Worm (Caenorhabditis elegans): ENCODE measurements around the gene unc-98.
A peak's percentile ranks its signal among the peaks of the same experiment; 100 is the strongest.

Gene unc-98

DNA sequence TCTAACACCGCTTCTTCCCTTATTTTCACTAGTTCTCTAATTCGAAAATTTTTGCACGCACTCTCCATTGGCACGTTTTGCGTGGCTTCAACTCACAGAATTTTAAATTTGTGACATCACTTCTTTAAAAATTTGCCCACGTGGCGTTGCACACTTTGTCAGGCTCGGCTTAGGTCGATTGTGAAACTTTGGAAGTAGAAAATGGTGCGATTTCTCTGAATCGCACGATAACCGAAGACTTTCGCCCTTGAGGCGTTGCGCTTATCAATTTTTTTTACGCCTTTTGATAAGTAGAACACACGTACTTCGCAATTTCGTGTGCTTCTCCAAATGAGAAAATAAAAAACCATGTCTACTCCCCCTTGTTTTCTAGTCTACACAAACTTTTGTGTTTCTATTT is 4.9 kb upstream of the unc-98 start (continued):
- TF ChIP-seq ctbp-1 (GFP tag; IDR thresholded peaks at IDR 0.05): no peak
- TF ChIP-seq ZK546.5 (tag; optimal IDR thresholded peaks at IDR 0.05): no peak
- peak; percentile 75 for TF ChIP-seq hlh-11 (tag; optimal IDR thresholded peaks at IDR 0.05)
- no peak for TF ChIP-seq nhr-102 (tag; optimal IDR thresholded peaks at IDR 0.05)
- TF ChIP-seq madf-5 (GFP tag; IDR thresholded peaks at IDR 0.05): no peak
- peak; percentile 81 for TF ChIP-seq tra-1 (GFP tag; IDR thresholded peaks at IDR 0.05)
- no peak for TF ChIP-seq zip-11 (GFP tag; IDR thresholded peaks at IDR 0.05)
- TF ChIP-seq nhr-10 (tag; optimal IDR thresholded peaks at IDR 0.05): no peak
- no peak for TF ChIP-seq lin-38 (GFP tag; IDR thresholded peaks at IDR 0.05)
- peak; percentile 73 for TF ChIP-seq mdt-29 (GFP tag; IDR thresholded peaks at IDR 0.05)
- TF ChIP-seq lin-39 (tag; optimal IDR thresholded peaks at IDR 0.05): no peak
- no peak for TF ChIP-seq daf-12 (tag; optimal IDR thresholded peaks at IDR 0.05)
- TF ChIP-seq gei-8 (GFP tag; optimal IDR thresholded peaks at IDR 0.05): no peak
- TF ChIP-seq lin-13 (GFP tag; optimal IDR thresholded peaks at IDR 0.05): no peak
- TF ChIP-seq ceh-62 (tag; optimal IDR thresholded peaks at IDR 0.05): no peak
- TF ChIP-seq T26A8.4 (GFP tag; IDR thresholded peaks at IDR 0.05): no peak
- no peak for TF ChIP-seq spr-3 (GFP tag; optimal IDR thresholded peaks at IDR 0.05)
- no peak for TF ChIP-seq lin-29 (GFP tag; IDR thresholded peaks at IDR 0.05)
- no peak for TF ChIP-seq nhr-6 (tag; optimal IDR thresholded peaks at IDR 0.05)
- no peak for TF ChIP-seq ama-1 (optimal IDR thresholded peaks at IDR 0.05)
- 0 out of 2 replicates have a peak, but pooled peaks have one; percentile 12 for TF ChIP-seq hmg-1.1 (GFP tag; IDR thresholded peaks at IDR 0.05)
- no peak for TF ChIP-seq lin-1 (GFP tag; IDR thresholded peaks at IDR 0.05)
- TF ChIP-seq sdz-12 (GFP tag; optimal IDR thresholded peaks at IDR 0.05): no peak
- no peak for TF ChIP-seq Y75B8A.6 (GFP tag; IDR thresholded peaks at IDR 0.05)
- TF ChIP-seq aha-1 (tag): peak; percentile 94
- TF ChIP-seq mes-2 (tag; optimal IDR thresholded peaks at IDR 0.05; ENCODE audit: poor library complexity, severe bottlenecking): no peak
- no peak for TF ChIP-seq nhr-111 (GFP tag; optimal IDR thresholded peaks at IDR 0.05)
- peak; percentile 45 for TF ChIP-seq dve-1 (tag; optimal IDR thresholded peaks at IDR 0.05; ENCODE audit: insufficient read depth)
- TF ChIP-seq rbr-2 (tag; optimal IDR thresholded peaks at IDR 0.05): no peak
- TF ChIP-seq nhr-77 (tag; optimal IDR thresholded peaks at IDR 0.05): no peak
- no peak for TF ChIP-seq D1046.2 (GFP tag; IDR thresholded peaks at IDR 0.05)
- TF ChIP-seq unc-39 (tag; optimal IDR thresholded peaks at IDR 0.05): no peak
- no peak for TF ChIP-seq unc-130 (GFP tag; optimal IDR thresholded peaks at IDR 0.05)
- no peak for TF ChIP-seq attf-4 (tag; optimal IDR thresholded peaks at IDR 0.05)
- TF ChIP-seq dmd-6 (GFP tag; IDR thresholded peaks at IDR 0.05): peak; percentile 96
- peak; percentile 48; the same call in 1 of the 2 replicates for TF ChIP-seq pha-4 (GFP tag; IDR thresholded peaks at IDR 0.05)
- TF ChIP-seq pha-4 (tag; optimal IDR thresholded peaks at IDR 0.05): no peak
- TF ChIP-seq nhr-28 (tag; optimal IDR thresholded peaks at IDR 0.05): peak; percentile 85
- TF ChIP-seq nhr-42 (GFP tag; IDR thresholded peaks at IDR 0.05): no peak
- TF ChIP-seq dmd-9 (GFP tag; IDR thresholded peaks at IDR 0.05): no peak
- 0 out of 2 replicates have a peak, but pooled peaks have one; percentile 49 for TF ChIP-seq php-3 (GFP tag; IDR thresholded peaks at IDR 0.05)
- TF ChIP-seq ztf-11 (tag; optimal IDR thresholded peaks at IDR 0.05): no peak
- no peak for TF ChIP-seq jun-1 (tag; optimal IDR thresholded peaks at IDR 0.05)
- TF ChIP-seq ces-1 (GFP tag; optimal IDR thresholded peaks at IDR 0.05): no peak
- TF ChIP-seq ceh-32 (tag; optimal IDR thresholded peaks at IDR 0.05; ENCODE audit: poor library complexity): no peak
- no peak for TF ChIP-seq skn-1 (tag; optimal IDR thresholded peaks at IDR 0.05)
- no peak for TF ChIP-seq unc-62 (GFP tag; optimal IDR thresholded peaks at IDR 0.05 in 1 of 2)
- no peak for TF ChIP-seq unc-62 (tag; optimal IDR thresholded peaks at IDR 0.05)
- TF ChIP-seq egl-27 (tag; optimal IDR thresholded peaks at IDR 0.05): no peak
- TF ChIP-seq F37D6.2 (tag; optimal IDR thresholded peaks at IDR 0.05): no peak
- no peak for TF ChIP-seq aly-2 (tag; optimal IDR thresholded peaks at IDR 0.05)
- no peak for TF ChIP-seq fkh-10 (GFP tag; optimal IDR thresholded peaks at IDR 0.05)
- TF ChIP-seq mdl-1 (tag; optimal IDR thresholded peaks at IDR 0.05): peak in 1 of 2 experiments; percentile 83
- no peak for TF ChIP-seq Y5F2A.4 (GFP tag; optimal IDR thresholded peaks at IDR 0.05)
